Worm (Caenorhabditis elegans): Measurements from ENCODE around the gene exc-15.

exc-15 gene

ce11 chrV:4526801-4527425 lies 43.7 kb downstream of the exc-15 start:
- no peak for TF ChIP-seq ref-1 (GFP tag; conservative IDR thresholded peaks at IDR 0.05)
- TF ChIP-seq T22C8.4 (GFP tag; IDR thresholded peaks at IDR 0.05), result no peak
- no peak for TF ChIP-seq flt-1 (GFP tag; IDR thresholded peaks at IDR 0.05)
- TF ChIP-seq ztf-29 (GFP tag; IDR thresholded peaks at IDR 0.05), result no peak
- TF ChIP-seq med-1 (GFP tag; optimal IDR thresholded peaks at IDR 0.05; ENCODE audit: insufficient read depth), result no peak
- TF ChIP-seq klf-2 (GFP tag; conservative IDR thresholded peaks at IDR 0.05), result no peak
- no peak for TF ChIP-seq ztf-23 (GFP tag; IDR thresholded peaks at IDR 0.05)
- no peak for TF ChIP-seq tab-1 (GFP tag; IDR thresholded peaks at IDR 0.05)
- TF ChIP-seq cog-1 (tag; optimal IDR thresholded peaks at IDR 0.05), result no peak

- TF ChIP-seq cog-1 (tag; optimal IDR thresholded peaks at IDR 0.05) (no peak), ref-1 (GFP tag; conservative IDR thresholded peaks at IDR 0.05) (no peak), klf-2 (GFP tag; conservative IDR thresholded peaks at IDR 0.05) (no peak), ztf-29 (GFP tag; IDR thresholded peaks at IDR 0.05) (no peak), tab-1 (GFP tag; IDR thresholded peaks at IDR 0.05) (no peak), flt-1 (GFP tag; IDR thresholded peaks at IDR 0.05) (no peak), T22C8.4 (GFP tag; IDR thresholded peaks at IDR 0.05) (no peak), ztf-23 (GFP tag; IDR thresholded peaks at IDR 0.05) (no peak), med-1 (GFP tag; optimal IDR thresholded peaks at IDR 0.05; ENCODE audit: insufficient read depth) (no peak)
These were observed 44.7 kb downstream of the exc-15 start for ce11 chrV:4527934-4528333.

- no peak for TF ChIP-seq ztf-23 (GFP tag; IDR thresholded peaks at IDR 0.05)
- TF ChIP-seq cog-1 (tag; optimal IDR thresholded peaks at IDR 0.05), result no peak
These were observed 52.5 kb downstream of the exc-15 start for ce11 chrV:4535736-4536135.
